Worm (Caenorhabditis elegans) whole organism, mixed stage, embryonic: ENCODE measurements around the gene fbxa-39.

Experiments used
- mab-5 ChIP-seq: fragments of 150-350 bp; optimal IDR thresholded peaks from 2 replicates; lab custom pipeline; 2014; ENCODE audit warnings: missing biosample characterization, missing genetic modification characterization
- mep-1 ChIP-seq: fragments of 150-350 bp; optimal IDR thresholded peaks from 2 replicates; lab custom pipeline; 2017; ENCODE audit warnings: missing biosample characterization, missing genetic modification reagents, missing genetic modification characterization, inconsistent platforms

DNA sequence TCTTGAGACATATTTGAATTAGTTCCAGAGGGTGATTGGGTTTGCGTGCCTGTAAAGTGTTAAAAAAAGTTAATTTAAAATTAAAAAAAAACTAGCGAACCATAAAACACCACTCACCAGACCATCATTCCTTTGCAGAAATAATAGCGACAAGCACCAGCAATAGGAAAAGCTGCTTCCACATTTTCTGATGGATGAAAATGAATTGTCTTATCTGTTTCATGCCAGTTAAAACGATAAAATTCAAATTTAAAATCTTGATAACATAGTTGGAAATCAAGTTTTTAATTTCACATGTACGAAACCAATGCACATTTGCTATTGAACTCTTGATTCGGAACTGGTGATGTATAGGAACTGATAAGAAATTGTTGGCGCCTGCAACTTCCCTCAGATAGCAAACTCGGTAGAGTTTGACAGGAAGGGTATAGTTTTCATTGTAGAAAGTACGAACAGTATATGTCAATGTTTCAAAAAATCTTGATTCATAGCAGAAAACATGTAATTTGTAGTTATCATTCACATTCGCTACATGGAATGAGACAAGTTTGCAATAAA, 33.2 kb upstream of the fbxa-39 start, which contains the start of gene C39B5.10:
- TF ChIP-seq mab-5 (tag; lab: Kevin White, UChicago): no peak
- no peak for TF ChIP-seq mep-1 (tag; lab: Kevin White, UChicago)
